Fruit fly (Drosophila melanogaster): Measurements from ENCODE around the gene nSyb.

The nSyb gene

DNA sequence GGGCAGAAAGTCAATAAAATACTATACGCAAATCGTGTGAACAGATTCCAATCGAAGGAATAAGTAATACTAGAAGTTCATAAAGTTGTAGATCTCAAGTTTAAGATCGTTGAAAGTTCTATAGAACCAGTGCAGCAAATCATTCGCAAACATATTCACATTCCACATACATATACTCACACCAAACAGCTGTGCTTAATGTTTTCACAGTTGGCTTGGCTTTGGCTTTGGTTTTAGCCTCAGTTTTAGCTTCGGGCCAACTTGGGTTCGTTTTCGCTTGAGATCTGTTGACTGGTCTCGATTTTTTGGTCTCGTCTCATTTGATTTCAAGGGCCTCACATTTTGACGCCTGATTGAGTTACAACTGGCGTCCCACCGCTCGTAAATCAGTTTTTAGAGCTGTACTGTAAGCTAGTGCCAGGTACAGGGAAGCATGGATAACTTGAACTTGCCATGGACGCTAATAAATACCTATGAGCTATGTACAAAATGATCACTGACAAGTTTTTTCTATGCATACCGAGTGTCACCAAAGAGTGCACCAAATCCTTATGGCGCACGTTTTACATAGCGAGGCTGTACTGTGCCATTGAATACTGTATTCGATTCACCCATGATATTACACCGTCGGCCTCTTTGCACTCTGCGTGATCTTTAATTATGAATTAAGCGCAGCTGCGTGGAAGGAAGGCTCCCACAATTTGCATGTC lies 50.3 kb downstream of the nSyb start (continued):
- TF ChIP-seq Sox15 (GFP tag; optimal IDR thresholded peaks at IDR 0.05) (peak; percentile 90), CG6276 (GFP tag; optimal IDR thresholded peaks at IDR 0.05) (peak; percentile 54), dac (GFP tag; optimal IDR thresholded peaks at IDR 0.05) (peak; percentile 26), Ets96B (tag; optimal IDR thresholded peaks at IDR 0.05) (peak; percentile 82), CG10631 (GFP tag; optimal IDR thresholded peaks at IDR 0.05) (peak; percentile 82), Hr39 (GFP tag; optimal IDR thresholded peaks at IDR 0.05) (peak; percentile 91), CG9139 (GFP tag; optimal IDR thresholded peaks at IDR 0.05) (peak; percentile 79), CG6854 (GFP tag; optimal IDR thresholded peaks at IDR 0.05) (peak; percentile 18), CG16779 (tag; optimal IDR thresholded peaks at IDR 0.05) (peak; percentile 63), lz (GFP tag; optimal IDR thresholded peaks at IDR 0.05) (peak; percentile 85), CG11902 (GFP tag; optimal IDR thresholded peaks at IDR 0.05) (peak; percentile 89), CG3032 (tag; optimal IDR thresholded peaks at IDR 0.05) (peak; percentile 84), CG8119 (GFP tag; IDR thresholded peaks at IDR 0.05) (peak; percentile 55; the same call in 2 of the 3 replicates), CG32006 (GFP tag; optimal IDR thresholded peaks at IDR 0.05) (peak; percentile 75), Blimp-1 (GFP tag; optimal IDR thresholded peaks at IDR 0.05) (no peak), fd59A (GFP tag; optimal IDR thresholded peaks at IDR 0.05) (peak; percentile 81), CG1621 (tag; optimal IDR thresholded peaks at IDR 0.05) (peak; percentile 88), CG10669 (GFP tag; optimal IDR thresholded peaks at IDR 0.05) (peak; percentile 85), eg (GFP tag; IDR thresholded peaks at IDR 0.05) (peak; percentile 76), Eip75B (GFP tag; optimal IDR thresholded peaks at IDR 0.05) (peak; percentile 86), spab (GFP tag; optimal IDR thresholded peaks at IDR 0.05) (peak; percentile 79), Sox14 (GFP tag; optimal IDR thresholded peaks at IDR 0.05) (peak; percentile 88), fkh (GFP tag; optimal IDR thresholded peaks at IDR 0.05) (no peak)

DNA sequence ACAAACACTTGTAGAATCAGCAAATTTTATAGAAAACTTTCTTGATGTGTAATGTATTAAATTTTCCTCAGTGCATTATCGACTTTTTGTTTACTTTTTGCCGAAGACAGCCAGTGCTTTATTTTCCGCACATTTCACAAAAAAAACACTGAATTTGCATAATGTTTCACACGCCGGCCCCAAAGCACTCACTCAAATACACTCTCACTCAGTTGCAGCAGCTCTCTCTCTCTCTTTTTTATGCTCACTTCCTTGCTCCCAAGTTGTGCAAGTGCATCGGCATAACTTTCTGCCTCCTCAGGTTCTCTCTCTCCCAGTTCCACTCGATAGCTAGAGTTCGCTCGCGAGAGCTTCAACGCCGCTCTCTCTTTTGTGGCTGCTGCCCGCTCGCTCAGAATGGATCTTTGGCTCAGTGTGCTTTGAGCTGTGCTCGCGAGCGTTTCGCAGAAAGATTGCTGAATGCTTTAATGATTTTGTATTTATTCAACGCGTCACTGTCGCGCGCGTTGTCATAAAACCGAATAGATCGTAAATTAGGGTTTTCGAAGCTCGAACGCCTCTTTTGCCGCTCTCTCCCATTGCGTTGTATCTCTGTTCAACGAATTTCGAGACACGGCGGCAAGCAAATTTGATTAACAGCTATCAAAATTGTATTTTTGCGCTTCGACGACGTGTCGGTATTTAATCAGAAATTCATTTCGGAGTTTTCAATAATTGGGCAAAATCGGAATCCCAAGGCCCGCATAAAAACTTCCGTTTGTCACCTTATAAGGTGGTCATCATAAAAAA lies 51.1 kb downstream of the nSyb start:
- TF ChIP-seq fd59A (GFP tag; optimal IDR thresholded peaks at IDR 0.05) (no peak), CG11294 (GFP tag; IDR thresholded peaks at IDR 0.05) (no peak; the same call in 1 of the 2 replicates), CG7368 (GFP tag; optimal IDR thresholded peaks at IDR 0.05) (peak; percentile 11), esn (GFP tag; optimal IDR thresholded peaks at IDR 0.05) (peak; percentile 8), dsx (GFP tag; optimal IDR thresholded peaks at IDR 0.05; ENCODE audit: poor library complexity, severe bottlenecking) (peak; percentile 66), CG16779 (tag; optimal IDR thresholded peaks at IDR 0.05) (peak; percentile 77), lz (GFP tag; optimal IDR thresholded peaks at IDR 0.05) (no peak), CG3032 (tag; optimal IDR thresholded peaks at IDR 0.05) (peak; percentile 38), Hr4 (GFP tag; optimal IDR thresholded peaks at IDR 0.05) (no peak), cyc (GFP tag; optimal IDR thresholded peaks at IDR 0.05) (no peak), CG1621 (tag; optimal IDR thresholded peaks at IDR 0.05) (no peak), OdsH (GFP tag; optimal IDR thresholded peaks at IDR 0.05) (no peak), net (GFP tag; optimal IDR thresholded peaks at IDR 0.05) (peak; percentile 5), Lpt (GFP tag; optimal IDR thresholded peaks at IDR 0.05) (no peak), CG10669 (GFP tag; optimal IDR thresholded peaks at IDR 0.05) (peak; percentile 54), spab (GFP tag; optimal IDR thresholded peaks at IDR 0.05) (peak; percentile 47), CG11902 (GFP tag; optimal IDR thresholded peaks at IDR 0.05) (no peak), CG6163 (GFP tag; IDR thresholded peaks at IDR 0.05) (peak; percentile 87), Sox14 (GFP tag; optimal IDR thresholded peaks at IDR 0.05) (no peak), ss (GFP tag; optimal IDR thresholded peaks at IDR 0.05) (peak; percentile 67 to 77), CG4318 (GFP tag; optimal IDR thresholded peaks at IDR 0.05) (no peak), Met (GFP tag; optimal IDR thresholded peaks at IDR 0.05) (peak; percentile 9), Hr39 (GFP tag; optimal IDR thresholded peaks at IDR 0.05) (no peak), Sox15 (GFP tag; optimal IDR thresholded peaks at IDR 0.05) (no peak), acj6 (GFP tag; optimal IDR thresholded peaks at IDR 0.05) (no peak), CG8319 (GFP tag; optimal IDR thresholded peaks at IDR 0.05) (no peak), CG8632 (GFP tag; optimal IDR thresholded peaks at IDR 0.05) (no peak), CG3919 (GFP tag; optimal IDR thresholded peaks at IDR 0.05) (peak; percentile 41), Eip75B (GFP tag; optimal IDR thresholded peaks at IDR 0.05) (peak; percentile 16), CG6854 (GFP tag; optimal IDR thresholded peaks at IDR 0.05) (peak; percentile 81), dac (GFP tag; optimal IDR thresholded peaks at IDR 0.05) (peak; percentile 4), CG34406 (GFP tag; optimal IDR thresholded peaks at IDR 0.05) (no peak), Hr38 (GFP tag; optimal IDR thresholded peaks at IDR 0.05) (no peak), topi (GFP tag; optimal IDR thresholded peaks at IDR 0.05) (peak; percentile 16), fkh (GFP tag; optimal IDR thresholded peaks at IDR 0.05) (peak; percentile 73), pdm3 (GFP tag; optimal IDR thresholded peaks at IDR 0.05) (no peak), Ets96B (tag; optimal IDR thresholded peaks at IDR 0.05) (peak; percentile 38), CG10631 (GFP tag; optimal IDR thresholded peaks at IDR 0.05) (no peak)

Data from whole organism, prepupa.